Fruit fly (Drosophila melanogaster): ENCODE measurements around the gene CG13008.

DNA sequence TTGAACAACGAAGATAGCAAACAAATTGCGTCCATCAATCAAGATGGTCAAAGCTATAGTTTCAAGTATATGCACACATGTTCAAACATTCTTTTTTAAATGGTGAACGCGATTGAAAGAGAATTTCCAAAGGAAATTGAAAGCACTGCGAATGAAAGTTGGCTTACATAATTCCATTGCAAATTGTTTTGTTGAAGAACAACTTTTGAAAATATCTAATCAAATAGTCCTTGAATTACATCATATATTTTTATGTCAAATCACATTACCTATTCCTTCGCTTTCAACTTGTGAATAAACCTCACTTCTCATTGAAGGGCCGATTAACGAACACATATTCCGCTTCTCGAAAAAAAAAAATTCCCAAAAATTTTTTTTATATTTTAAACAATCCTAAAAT lies 29.5 kb downstream of the CG13008 start, which contains the start of gene CG32568:
- TF ChIP-seq CG8478 (optimal IDR thresholded peaks at IDR 0.05) (no peak), psq (optimal IDR thresholded peaks at IDR 0.05) (no peak), usp (GFP tag; optimal IDR thresholded peaks at IDR 0.05) (no peak)

All from whole organism.